Fruit fly (Drosophila melanogaster) whole organism, embryonic: ENCODE measurements around the gene Zaf1.

Experiments used
- CG42726 ChIP-seq: fragments of 200-800 bp; sonication (Bioruptor generic); IDR thresholded peaks from 2 replicates; pipeline ENCODE4 v1.3.6; 2022; ENCODE audit warnings: missing biosample characterization, missing genetic modification characterization; ENCODE audit not compliant: partially characterized antibody
- Hr39 ChIP-seq: fragments of >200 bp; optimal IDR thresholded peaks from 2 replicates; lab custom pipeline; 2017
- Nf-YA ChIP-seq: fragments of 200-800 bp; sonication (Bioruptor generic); IDR thresholded peaks from 2 replicates; pipeline ENCODE4 v1.3.6; 2022; ENCODE audit warnings: missing biosample characterization, missing genetic modification characterization
- Rx ChIP-seq: fragments of 200-800 bp; sonication (Bioruptor generic); IDR thresholded peaks from 2 replicates; pipeline ENCODE4 v1.3.6; 2022; ENCODE audit warnings: missing biosample characterization, missing genetic modification characterization
- Taf1 ChIP-seq: fragments of 200-800 bp; sonication (Bioruptor generic); IDR thresholded peaks from 2 replicates; pipeline ENCODE4 v1.3.6; 2022; ENCODE audit warnings: missing biosample characterization, missing genetic modification characterization
- esg ChIP-seq: fragments of 200-800 bp; sonication (Bioruptor generic); conservative IDR thresholded peaks from 2 replicates; pipeline ENCODE4 v1.3.6; 2022; ENCODE audit warnings: missing biosample characterization, missing genetic modification characterization

dm6 chr3R:11669017-11669953 lies 43.8 kb upstream of the Zaf1 start:
- no peak for TF ChIP-seq Nf-YA (GFP tag; lab: Robert Waterston, UW)
- no peak for TF ChIP-seq esg (GFP tag; lab: Robert Waterston, UW)
- TF ChIP-seq Taf1 (GFP tag; lab: Robert Waterston, UW): no peak
- no peak for TF ChIP-seq Hr39 (lab: Kevin White, UChicago)
- no peak for TF ChIP-seq CG42726
- TF ChIP-seq Rx (GFP tag; lab: Robert Waterston, UW): no peak
